Fruit fly (Drosophila melanogaster): Measurements from ENCODE around the gene Bdbt.

- TF ChIP-seq usp (GFP tag; optimal IDR thresholded peaks at IDR 0.05): no peak
- TF ChIP-seq psq (optimal IDR thresholded peaks at IDR 0.05): no peak
- no peak for TF ChIP-seq EcR (GFP tag; optimal IDR thresholded peaks at IDR 0.05)
- no peak for TF ChIP-seq Dll (optimal IDR thresholded peaks at IDR 0.05)
- TF ChIP-seq CG8478 (optimal IDR thresholded peaks at IDR 0.05): no peak
- TF ChIP-seq pan (optimal IDR thresholded peaks at IDR 0.05): no peak
These were observed 2.6 kb downstream of the Bdbt start, which contains the start of gene ppan for dm6 chr3R:21116057-21116456.
